Worm (Caenorhabditis elegans) whole organism, L3 larva: ENCODE results near the gene C28D4.4.

Experiments
- aly-2 ChIP-seq: fragments of 150-350 bp; optimal IDR thresholded peaks from 2 replicates; lab custom pipeline; 2014; ENCODE audit warnings: missing biosample characterization, missing genetic modification characterization
- ceh-16 ChIP-seq: sonication (generic microtip); optimal IDR thresholded peaks from 2 replicates; lab custom pipeline; 2017; ENCODE audit warnings: missing biosample characterization, missing genetic modification characterization
- lin-15B ChIP-seq: fragments of 150-350 bp; optimal IDR thresholded peaks from 2 replicates; lab custom pipeline; 2014; ENCODE audit warnings: missing biosample characterization, missing genetic modification characterization
- pha-4 ChIP-seq: fragments of 150-350 bp; optimal IDR thresholded peaks from 2 replicates; lab custom pipeline; 2014; ENCODE audit warnings: missing biosample characterization, missing genetic modification reagents, missing genetic modification characterization
- unc-62 ChIP-seq: fragments of 150-350 bp; sonication (generic microtip); optimal IDR thresholded peaks from 4 replicates; lab custom pipeline; 2014; ENCODE audit warnings: missing biosample characterization, missing genetic modification reagents, missing genetic modification characterization

- TF ChIP-seq lin-15B (tag; lab: Kevin White, UChicago) (no peak), ceh-16 (tag; lab: Kevin White, UChicago) (no peak), unc-62 (GFP tag; lab: Kevin White, UChicago) (no peak), pha-4 (no peak), aly-2 (tag; lab: Kevin White, UChicago) (no peak)
These were observed at the start of gene C28D4.4 for ce11 chrIV:9744905-9745304.
